Worm (Caenorhabditis elegans) whole organism, L4 larva: ENCODE data around the gene F31E3.6.

Experiments used
- Y105C5A.15 ChIP-seq: fragments of 200-800 bp; sonication (Bioruptor generic); IDR thresholded peaks from 2 replicates; pipeline ENCODE4 v1.3.6; 2022; ENCODE audit warnings: missing genetic modification characterization, missing compliant biosample characterization
- Y75B8A.6 ChIP-seq: fragments of 200-800 bp; sonication (Bioruptor generic); IDR thresholded peaks from 2 replicates; pipeline ENCODE4 v1.3.6; 2022; ENCODE audit warnings: missing genetic modification reagents, missing genetic modification characterization, missing compliant biosample characterization
- arid-1 ChIP-seq: fragments of 200-800 bp; sonication (Bioruptor generic); conservative IDR thresholded peaks from 2 replicates; pipeline ENCODE4 v1.3.6; 2022; ENCODE audit warnings: missing genetic modification reagents, missing genetic modification characterization, missing compliant biosample characterization
- nhr-48 ChIP-seq: sonication (generic microtip); optimal IDR thresholded peaks from 2 replicates; lab custom pipeline; 2016; ENCODE audit warnings: mild to moderate bottlenecking, missing genetic modification characterization, missing compliant biosample characterization
- php-3 ChIP-seq: fragments of 200-800 bp; sonication (Bioruptor generic); IDR thresholded peaks from 2 replicates; pipeline ENCODE4 v1.3.6; 2022; ENCODE audit warnings: missing genetic modification reagents, missing genetic modification characterization, missing compliant biosample characterization
- unc-62 ChIP-seq, 3 experiments: fragments of 150-350 bp in 1 of 3; sonication (generic microtip); optimal IDR thresholded peaks in 2 of 3; peaks in 1 of 3; 1 replicate in 1 of 3; 2 replicates in 2 of 3; lab custom pipeline; 2014 to 2017; ENCODE audit warnings: missing biosample characterization in 3 of 3, missing genetic modification characterization in 3 of 3, missing genetic modification reagents in 3 of 3, missing genotype in 1 of 3
- vab-7 ChIP-seq: fragments of 200-800 bp; sonication (Bioruptor generic); IDR thresholded peaks from 2 replicates; pipeline ENCODE4 v1.3.6; 2022; ENCODE audit warnings: missing genetic modification reagents, missing genetic modification characterization, missing compliant biosample characterization

F31E3.6 gene

DNA sequence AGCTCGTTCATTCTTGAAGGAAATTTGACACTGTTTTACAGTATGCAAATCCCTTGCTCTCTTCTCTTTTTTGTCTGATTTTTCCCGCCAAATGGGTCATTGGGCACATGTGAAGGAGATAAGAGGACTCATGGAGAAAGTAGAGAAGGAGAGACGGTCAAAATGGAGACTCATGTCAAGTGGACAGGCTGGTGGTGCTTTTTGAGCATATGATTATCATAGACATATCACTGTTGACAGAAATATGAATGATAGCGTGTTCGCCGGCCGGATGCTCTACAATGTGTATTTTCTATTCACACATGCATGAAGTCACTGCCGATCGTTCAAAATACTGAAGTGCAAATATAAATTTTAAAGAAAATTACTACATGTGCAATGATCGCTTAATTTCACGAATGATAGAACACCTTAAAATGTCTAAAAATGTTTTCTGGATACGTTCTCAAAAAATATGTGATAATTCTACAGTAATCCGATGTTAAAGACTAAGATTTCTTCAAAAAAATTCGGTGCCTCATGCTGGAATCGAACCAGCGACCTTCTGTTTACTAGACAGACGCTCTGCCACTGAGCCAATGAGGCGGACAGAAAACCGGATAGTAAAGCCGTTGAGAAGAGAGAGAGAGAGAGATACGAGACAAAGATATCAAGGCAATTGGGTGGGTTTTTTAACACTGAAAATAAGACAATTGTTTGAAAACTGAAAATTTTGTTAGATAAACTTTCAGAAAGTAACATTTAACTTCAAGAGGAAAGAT is 48.3 kb downstream of the F31E3.6 start (continued):
- TF ChIP-seq arid-1 (GFP tag; lab: Robert Waterston, UW) (peak; percentile 79), Y105C5A.15 (no peak), nhr-48 (tag; lab: Kevin White, UChicago) (no peak), Y75B8A.6 (no peak), php-3 (no peak)
- TF ChIP-seq, all 104 proteins: peak for 28

DNA sequence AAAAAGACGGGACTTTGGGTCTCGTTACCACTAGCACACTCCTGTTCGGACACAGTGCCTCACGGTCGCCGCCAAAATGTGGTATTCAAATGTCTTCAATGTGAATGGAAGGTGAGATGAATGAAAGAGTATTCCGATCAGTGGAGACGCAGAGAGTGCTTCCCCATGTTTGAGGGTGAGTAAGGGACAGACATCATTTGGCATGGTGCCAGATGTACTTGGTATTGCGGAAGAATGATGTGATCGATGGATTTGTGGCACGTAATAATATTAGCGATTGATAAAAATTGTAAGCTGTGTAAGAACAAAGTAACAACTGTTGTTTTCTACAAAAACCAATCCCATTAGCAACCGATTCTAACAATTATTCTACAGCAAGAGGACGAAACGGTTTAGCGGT is 50.2 kb downstream of the F31E3.6 start:
- TF ChIP-seq vab-7 (GFP tag; lab: Robert Waterston, UW) (no peak), unc-62 (GFP tag; optimal IDR thresholded peaks at IDR 0.05 in 1 of 2; lab: Kevin White, UChicago) (peak in 1 of 2 experiments; percentile 95), unc-62 (tag; optimal IDR thresholded peaks at IDR 0.05; lab: Kevin White, UChicago) (no peak)
